Worm (Caenorhabditis elegans) whole organism, late embryonic: Measurements from ENCODE around the gene fmo-5.

ENCODE experiments used
- C08G9.2 ChIP-seq: sonication (generic microtip); optimal IDR thresholded peaks from 2 replicates; lab custom pipeline; 2016; ENCODE audit warnings: mild to moderate bottlenecking, missing genetic modification characterization, moderate library complexity, missing compliant biosample characterization
- T23F11.4 ChIP-seq: fragments of 200-800 bp; sonication (Bioruptor generic); optimal IDR thresholded peaks from 2 replicates; lab custom pipeline; 2018; ENCODE audit warnings: mild to moderate bottlenecking, missing genetic modification characterization, missing compliant biosample characterization
- Y22D7AL.16 ChIP-seq: sonication (generic microtip); optimal IDR thresholded peaks from 2 replicates; lab custom pipeline; 2016; ENCODE audit warnings: missing genetic modification characterization, missing compliant biosample characterization
- ama-1 ChIP-seq: fragments of 150-350 bp; optimal IDR thresholded peaks from 2 replicates; lab custom pipeline; 2014
- ceh-31 ChIP-seq: sonication (generic microtip); optimal IDR thresholded peaks from 2 replicates; lab custom pipeline; 2016; ENCODE audit warnings: missing genetic modification characterization, missing compliant biosample characterization
- ceh-45 ChIP-seq: fragments of 200-800 bp; sonication (Bioruptor generic); IDR thresholded peaks from 2 replicates; pipeline ENCODE4 v1.3.6; 2022; ENCODE audit warnings: missing genetic modification reagents, missing genetic modification characterization, missing compliant biosample characterization
- ceh-9 ChIP-seq: sonication (generic microtip); optimal IDR thresholded peaks from 2 replicates; lab custom pipeline; 2016; ENCODE audit warnings: mild to moderate bottlenecking, missing genetic modification characterization, inconsistent platforms, missing compliant biosample characterization
- dve-1 ChIP-seq: sonication (generic microtip); optimal IDR thresholded peaks from 2 replicates; lab custom pipeline; 2017; ENCODE audit warnings: antibody characterized with exemption, mild to moderate bottlenecking, missing genetic modification characterization, missing compliant biosample characterization
- elt-2 ChIP-seq: sonication (generic microtip); optimal IDR thresholded peaks from 2 replicates; lab custom pipeline; 2016; ENCODE audit warnings: missing genetic modification reagents, missing genetic modification characterization, missing compliant biosample characterization
- ets-4 ChIP-seq: sonication (generic microtip); optimal IDR thresholded peaks from 2 replicates; lab custom pipeline; 2016; ENCODE audit warnings: missing genetic modification characterization, missing compliant biosample characterization
- eyg-1 ChIP-seq: sonication (generic microtip); optimal IDR thresholded peaks from 2 replicates; lab custom pipeline; 2016; ENCODE audit warnings: missing genotype, missing genetic modification characterization, missing compliant biosample characterization
- hlh-13 ChIP-seq: fragments of 200-800 bp; sonication (Bioruptor generic); optimal IDR thresholded peaks from 2 replicates; lab custom pipeline; 2018; ENCODE audit warnings: mild to moderate bottlenecking, missing genetic modification characterization, missing compliant biosample characterization
- hlh-6 ChIP-seq: sonication (generic microtip); optimal IDR thresholded peaks from 2 replicates; lab custom pipeline; 2016; ENCODE audit warnings: missing genotype, missing genetic modification characterization, missing compliant biosample characterization
- lim-6 ChIP-seq: sonication (generic microtip); optimal IDR thresholded peaks from 2 replicates; lab custom pipeline; 2016; ENCODE audit warnings: missing genetic modification characterization, missing compliant biosample characterization
- lin-11 ChIP-seq: fragments of 200-800 bp; sonication (Bioruptor generic); optimal IDR thresholded peaks from 2 replicates; lab custom pipeline; 2018; ENCODE audit warnings: mild to moderate bottlenecking, missing genetic modification characterization, missing compliant biosample characterization
- nfya-1 ChIP-seq: sonication (generic microtip); optimal IDR thresholded peaks from 2 replicates; lab custom pipeline; 2017; ENCODE audit warnings: missing genetic modification characterization, mild to moderate bottlenecking, missing compliant biosample characterization, antibody characterized with exemption, moderate library complexity
- npax-4 ChIP-seq: sonication (generic microtip); optimal IDR thresholded peaks from 2 replicates; lab custom pipeline; 2016; ENCODE audit warnings: missing genetic modification characterization, missing compliant biosample characterization
- odd-2 ChIP-seq: sonication (generic microtip); optimal IDR thresholded peaks from 2 replicates; lab custom pipeline; 2017; ENCODE audit warnings: antibody characterized with exemption, mild to moderate bottlenecking, missing genetic modification characterization, missing compliant biosample characterization
- pqm-1 ChIP-seq: sonication (generic microtip); optimal IDR thresholded peaks from 2 replicates; lab custom pipeline; 2016; ENCODE audit warnings: missing genetic modification characterization, missing compliant biosample characterization
- pros-1 ChIP-seq: fragments of 150-350 bp; optimal IDR thresholded peaks from 2 replicates; lab custom pipeline; 2014; ENCODE audit warnings: missing biosample characterization, missing genetic modification reagents, missing genetic modification characterization
- ref-2 ChIP-seq: sonication (generic microtip); optimal IDR thresholded peaks from 2 replicates; lab custom pipeline; 2016; ENCODE audit warnings: missing genetic modification characterization, missing compliant biosample characterization
- rnt-1 ChIP-seq: sonication (generic microtip); optimal IDR thresholded peaks from 2 replicates; lab custom pipeline; 2016; ENCODE audit warnings: missing genetic modification characterization, missing compliant biosample characterization
- sox-2 ChIP-seq: fragments of 200-800 bp; sonication (Bioruptor generic); IDR thresholded peaks from 2 replicates; pipeline ENCODE4 v1.3.6; 2022; ENCODE audit warnings: missing genetic modification reagents, missing genetic modification characterization, missing compliant biosample characterization
- sox-4 ChIP-seq: sonication (generic microtip); optimal IDR thresholded peaks from 2 replicates; lab custom pipeline; 2017; ENCODE audit warnings: mild to moderate bottlenecking, missing genetic modification characterization, inconsistent platforms, missing compliant biosample characterization
- syd-9 ChIP-seq: sonication (generic microtip); optimal IDR thresholded peaks from 2 replicates; lab custom pipeline; 2016; ENCODE audit warnings: mild to moderate bottlenecking, missing genetic modification characterization, moderate library complexity, missing compliant biosample characterization
- tbx-2 ChIP-seq: sonication (generic microtip); optimal IDR thresholded peaks from 2 replicates; lab custom pipeline; 2016; ENCODE audit warnings: missing genetic modification characterization, missing compliant biosample characterization
- tbx-7 ChIP-seq: sonication (generic microtip); optimal IDR thresholded peaks from 2 replicates; lab custom pipeline; 2016; ENCODE audit warnings: missing genotype, missing genetic modification characterization, missing compliant biosample characterization
- ttx-3 ChIP-seq: sonication (generic microtip); optimal IDR thresholded peaks from 2 replicates; lab custom pipeline; 2016; ENCODE audit warnings: missing genetic modification reagents, missing genetic modification characterization, missing compliant biosample characterization
- ztf-16 ChIP-seq: sonication (generic microtip); optimal IDR thresholded peaks from 2 replicates; lab custom pipeline; 2017; ENCODE audit warnings: missing genetic modification characterization, missing compliant biosample characterization

fmo-5 gene

ce11 chrV:939341-939740, 35.9 kb upstream of the fmo-5 start:
- no peak for TF ChIP-seq hlh-6 (tag; lab: Kevin White, UChicago)
- no peak for TF ChIP-seq C08G9.2 (tag; lab: Kevin White, UChicago)
- TF ChIP-seq nfya-1 (tag; lab: Kevin White, UChicago) = peak; percentile 66
- TF ChIP-seq tbx-7 (tag; lab: Kevin White, UChicago) = no peak
- TF ChIP-seq pqm-1 (tag; lab: Kevin White, UChicago) = no peak
- no peak for TF ChIP-seq odd-2 (tag; lab: Kevin White, UChicago)
- TF ChIP-seq ceh-9 = no peak
- TF ChIP-seq, all 69 proteins: peak for 1

- no peak for TF ChIP-seq eyg-1 (tag; lab: Kevin White, UChicago)
Measured at ce11 chrV:917488-917887, 14.0 kb upstream of the fmo-5 start, which contains the start of gene H24K24.2. TSS of gene H24K24.2 (plus strand) at chrV:917788.

- TF ChIP-seq ceh-45 (GFP tag; lab: Robert Waterston, UW) = no peak
- no peak for TF ChIP-seq ref-2 (tag; lab: Kevin White, UChicago)
- no peak for TF ChIP-seq lin-11 (tag; lab: Kevin White, UChicago)
- TF ChIP-seq rnt-1 (tag; lab: Kevin White, UChicago) = no peak
- no peak for TF ChIP-seq ets-4 (tag; lab: Kevin White, UChicago)
- no peak for TF ChIP-seq dve-1 (tag; lab: Kevin White, UChicago)
- no peak for TF ChIP-seq npax-4 (tag; lab: Kevin White, UChicago)
- no peak for TF ChIP-seq Y22D7AL.16 (tag; lab: Kevin White, UChicago)
- no peak for TF ChIP-seq T23F11.4 (GFP tag; lab: Kevin White, UChicago)
- no peak for TF ChIP-seq sox-4 (tag; lab: Kevin White, UChicago)
- no peak for TF ChIP-seq ceh-31 (tag; lab: Kevin White, UChicago)
- no peak for TF ChIP-seq hlh-13 (GFP tag; lab: Kevin White, UChicago)
- no peak for TF ChIP-seq lim-6 (tag; lab: Kevin White, UChicago)
- no peak for TF ChIP-seq tbx-2 (tag; lab: Kevin White, UChicago)
- TF ChIP-seq pros-1 = no peak
Measured at ce11 chrV:915716-916115, 12.3 kb upstream of the fmo-5 start.

- no peak for TF ChIP-seq npax-4 (tag; lab: Kevin White, UChicago)
Measured at ce11 chrV:911474-911873, 8.0 kb upstream of the fmo-5 start, which contains the start of gene adh-5. TSS of gene adh-5 (plus strand) at chrV:911774.

ce11 chrV:910588-910987, 7.1 kb upstream of the fmo-5 start:
- TF ChIP-seq pros-1 (no peak), elt-2 (tag; lab: Kevin White, UChicago) (peak; percentile 94)

ce11 chrV:908681-909080, 5.2 kb upstream of the fmo-5 start:
- TF ChIP-seq ref-2 (tag; lab: Kevin White, UChicago) = no peak
- TF ChIP-seq pqm-1 (tag; lab: Kevin White, UChicago) = no peak
- TF ChIP-seq T23F11.4 (GFP tag; lab: Kevin White, UChicago) = no peak
- no peak for TF ChIP-seq sox-2
- no peak for TF ChIP-seq npax-4 (tag; lab: Kevin White, UChicago)
- TF ChIP-seq nfya-1 (tag; lab: Kevin White, UChicago) = no peak
- no peak for TF ChIP-seq ttx-3 (tag; lab: Kevin White, UChicago)
- TF ChIP-seq ama-1 = no peak
- no peak for TF ChIP-seq syd-9 (tag; lab: Kevin White, UChicago)
- TF ChIP-seq ztf-16 (tag; lab: Kevin White, UChicago) = no peak
